Worm (Caenorhabditis elegans): ENCODE data around the gene F01G10.9.

Gene F01G10.9

ce11 chrIV:10250577-10251075, 8.8 kb downstream of the F01G10.9 start, which contains the start of gene daf-14:
TSS of gene daf-14 (plus strand) at chrIV:10250627.
- TF ChIP-seq irx-1 (tag; optimal IDR thresholded peaks at IDR 0.05) (no peak), fkh-4 (tag; optimal IDR thresholded peaks at IDR 0.05; ENCODE audit: borderline replicate concordance) (no peak), nhr-90 (tag; optimal IDR thresholded peaks at IDR 0.05; ENCODE audit: poor library complexity) (peak; percentile 50), ces-1 (GFP tag; optimal IDR thresholded peaks at IDR 0.05) (no peak), nhr-85 (tag) (peak; percentile 81), snu-23 (GFP tag; optimal IDR thresholded peaks at IDR 0.05) (peak; percentile 31), tbx-2 (tag; optimal IDR thresholded peaks at IDR 0.05) (peak; percentile 3), lin-14 (GFP tag; optimal IDR thresholded peaks at IDR 0.05) (peak; percentile 53), lin-35 (GFP tag; optimal IDR thresholded peaks at IDR 0.05) (peak; percentile 30 to 84), nhr-47 (tag; optimal IDR thresholded peaks at IDR 0.05) (peak; percentile 25), nhr-19 (GFP tag; conservative IDR thresholded peaks at IDR 0.05) (peak; percentile 49), mep-1 (tag; optimal IDR thresholded peaks at IDR 0.05) (peak; percentile 22), elt-3 (tag; optimal IDR thresholded peaks at IDR 0.05) (peak in 2 of 6 experiments; percentile 4 to 36), elt-2 (tag; optimal IDR thresholded peaks at IDR 0.05) (peak; percentile 22), lsy-2 (tag; optimal IDR thresholded peaks at IDR 0.05) (peak in 1 of 2 experiments; percentile 0), nhr-20 (tag; optimal IDR thresholded peaks at IDR 0.05) (peak; percentile 34), dpl-1 (GFP tag; optimal IDR thresholded peaks at IDR 0.05) (peak; percentile 8 to 55 (median 31)), ceh-90 (tag; optimal IDR thresholded peaks at IDR 0.05) (no peak), mdl-1 (tag; optimal IDR thresholded peaks at IDR 0.05) (peak in 1 of 2 experiments; percentile 9), pax-3 (tag; optimal IDR thresholded peaks at IDR 0.05) (no peak), efl-1 (optimal IDR thresholded peaks at IDR 0.05) (no peak), efl-1 (GFP tag; optimal IDR thresholded peaks at IDR 0.05 in 1 of 2) (peak in 1 of 2 experiments; percentile 72), nhr-71 (tag; optimal IDR thresholded peaks at IDR 0.05) (peak; percentile 66), tlp-1 (tag; optimal IDR thresholded peaks at IDR 0.05) (no peak), unc-62 (GFP tag; optimal IDR thresholded peaks at IDR 0.05) (no peak), blmp-1 (tag; optimal IDR thresholded peaks at IDR 0.05) (peak; percentile 19)

- TF ChIP-seq irx-1 (tag; optimal IDR thresholded peaks at IDR 0.05) (no peak), aly-2 (tag; optimal IDR thresholded peaks at IDR 0.05) (peak; percentile 54), C16A3.4 (tag; optimal IDR thresholded peaks at IDR 0.05) (no peak), ama-1 (optimal IDR thresholded peaks at IDR 0.05) (no peak), ztf-11 (tag; optimal IDR thresholded peaks at IDR 0.05) (no peak), sup-37 (GFP tag; optimal IDR thresholded peaks at IDR 0.05) (no peak), C34B4.2 (tag; optimal IDR thresholded peaks at IDR 0.05) (no peak), ets-5 (GFP tag; IDR thresholded peaks at IDR 0.05) (no peak), isw-1 (GFP tag; IDR thresholded peaks at IDR 0.05) (no peak), blmp-1 (tag; optimal IDR thresholded peaks at IDR 0.05) (peak; percentile 89), ceh-8 (GFP tag; optimal IDR thresholded peaks at IDR 0.05) (no peak), sptf-1 (tag; optimal IDR thresholded peaks at IDR 0.05) (no peak), ztf-4 (tag; optimal IDR thresholded peaks at IDR 0.05) (no peak), lin-15B (tag; optimal IDR thresholded peaks at IDR 0.05) (no peak), mab-9 (GFP tag; IDR thresholded peaks at IDR 0.05) (no peak), lin-35 (GFP tag; optimal IDR thresholded peaks at IDR 0.05) (peak in 1 of 2 experiments; percentile 25), alr-1 (tag; optimal IDR thresholded peaks at IDR 0.05; ENCODE audit: borderline replicate concordance) (no peak), lin-39 (tag; optimal IDR thresholded peaks at IDR 0.05) (no peak), F16B12.6 (tag; optimal IDR thresholded peaks at IDR 0.05) (no peak), tlp-1 (tag; optimal IDR thresholded peaks at IDR 0.05) (no peak), rnt-1 (tag; optimal IDR thresholded peaks at IDR 0.05) (no peak), fkh-4 (tag; optimal IDR thresholded peaks at IDR 0.05; ENCODE audit: borderline replicate concordance) (no peak), ceh-88 (GFP tag; IDR thresholded peaks at IDR 0.05) (no peak), tbx-2 (tag; optimal IDR thresholded peaks at IDR 0.05) (no peak), nhr-90 (tag; optimal IDR thresholded peaks at IDR 0.05; ENCODE audit: poor library complexity) (peak; percentile 37), ceh-82 (tag; optimal IDR thresholded peaks at IDR 0.05) (no peak), ces-1 (GFP tag; optimal IDR thresholded peaks at IDR 0.05) (no peak), nhr-84 (tag; optimal IDR thresholded peaks at IDR 0.05) (no peak), efl-1 (optimal IDR thresholded peaks at IDR 0.05) (no peak), efl-1 (GFP tag; optimal IDR thresholded peaks at IDR 0.05 in 1 of 2) (no peak), fos-1 (tag; optimal IDR thresholded peaks at IDR 0.05) (no peak), elt-2 (tag; optimal IDR thresholded peaks at IDR 0.05) (peak; percentile 39), lin-13 (GFP tag; optimal IDR thresholded peaks at IDR 0.05) (no peak), efl-3 (GFP tag; optimal IDR thresholded peaks at IDR 0.05) (no peak), nhr-237 (tag; optimal IDR thresholded peaks at IDR 0.05) (no peak)
These were observed 13.7 kb downstream of the F01G10.9 start, which contains the start of gene F01G10.10 for ce11 chrIV:10245666-10246210. TSS of gene F01G10.10 (plus strand) at chrIV:10246160.

Data from whole organism, L1 larva.